Fruit fly (Drosophila melanogaster): ENCODE data around the gene Naa20A.
A peak's percentile ranks its signal among the peaks of the same experiment; 100 is the strongest.

Gene Naa20A

dm6 chrX:19622924-19623323, at the start of gene Naa20A, which contains the start of gene MKP-4:
Gene Naa20A, minus strand, starts transcription at chrX:19623074.
Gene MKP-4, plus strand, starts transcription at chrX:19623114.
- TF ChIP-seq Mnt (GFP tag; optimal IDR thresholded peaks at IDR 0.05) (peak; percentile 39), CG11617 (GFP tag; optimal IDR thresholded peaks at IDR 0.05) (no peak), cic (GFP tag; optimal IDR thresholded peaks at IDR 0.05) (no peak), tj (GFP tag; optimal IDR thresholded peaks at IDR 0.05) (no peak), CG14711 (tag; optimal IDR thresholded peaks at IDR 0.05) (no peak), CG7045 (GFP tag; optimal IDR thresholded peaks at IDR 0.05) (no peak), Clk (GFP tag; optimal IDR thresholded peaks at IDR 0.05) (no peak)

dm6 chrX:19668405-19668804, 45.5 kb upstream of the Naa20A start:
- TF ChIP-seq CG33017 (tag; optimal IDR thresholded peaks at IDR 0.05): peak; percentile 93
- TF ChIP-seq ovo (GFP tag; optimal IDR thresholded peaks at IDR 0.05): peak; percentile 91
- peak; percentile 81 for TF ChIP-seq tj (GFP tag; optimal IDR thresholded peaks at IDR 0.05)
- TF ChIP-seq CG7101 (tag; optimal IDR thresholded peaks at IDR 0.05): peak; percentile 98
- TF ChIP-seq Crg-1 (GFP tag; optimal IDR thresholded peaks at IDR 0.05): peak; percentile 93
- peak; percentile 84 for TF ChIP-seq Clk (GFP tag; optimal IDR thresholded peaks at IDR 0.05)
- peak; percentile 99 for TF ChIP-seq kay (GFP tag; ENCODE audit: borderline replicate concordance)
- TF ChIP-seq Mnt (GFP tag; optimal IDR thresholded peaks at IDR 0.05): peak; percentile 94
- TF ChIP-seq cic (GFP tag; optimal IDR thresholded peaks at IDR 0.05): peak; percentile 44
- TF ChIP-seq CG11617 (GFP tag; optimal IDR thresholded peaks at IDR 0.05): peak; percentile 94
- TF ChIP-seq CG5204 (GFP tag; optimal IDR thresholded peaks at IDR 0.05): peak; percentile 95
- no peak for TF ChIP-seq cnc (optimal IDR thresholded peaks at IDR 0.05)
- TF ChIP-seq CG1620 (GFP tag; optimal IDR thresholded peaks at IDR 0.05): peak; percentile 96
- TF ChIP-seq CG7045 (GFP tag; optimal IDR thresholded peaks at IDR 0.05): peak; percentile 91
- peak; percentile 83 for TF ChIP-seq pad (GFP tag; optimal IDR thresholded peaks at IDR 0.05)
- TF ChIP-seq bab1 (GFP tag; optimal IDR thresholded peaks at IDR 0.05): peak; percentile 90
- TF ChIP-seq CG14711 (tag; optimal IDR thresholded peaks at IDR 0.05): peak; percentile 88
- peak; percentile 96 for TF ChIP-seq CG12768 (GFP tag; optimal IDR thresholded peaks at IDR 0.05)
- peak; percentile 98 for TF ChIP-seq Hr96 (GFP tag; optimal IDR thresholded peaks at IDR 0.05)
- peak; percentile 91 for TF ChIP-seq toe (GFP tag; optimal IDR thresholded peaks at IDR 0.05)

- TF ChIP-seq cic (GFP tag; optimal IDR thresholded peaks at IDR 0.05) (peak; percentile 11), toe (GFP tag; optimal IDR thresholded peaks at IDR 0.05) (no peak), Clk (GFP tag; optimal IDR thresholded peaks at IDR 0.05) (no peak)
These were observed 44.7 kb upstream of the Naa20A start for dm6 chrX:19667444-19668104.

dm6 chrX:19666991-19667409, 44.1 kb upstream of the Naa20A start, which contains the start of gene Zw:
Gene Zw, plus strand, starts transcription at chrX:19667252.
- TF ChIP-seq pad (GFP tag; optimal IDR thresholded peaks at IDR 0.05): peak; percentile 51
- TF ChIP-seq CG7101 (tag; optimal IDR thresholded peaks at IDR 0.05): peak; percentile 63
- peak; percentile 46 for TF ChIP-seq CG5204 (GFP tag; optimal IDR thresholded peaks at IDR 0.05)
- peak; percentile 8 for TF ChIP-seq Clk (GFP tag; optimal IDR thresholded peaks at IDR 0.05)
- TF ChIP-seq kay (GFP tag; ENCODE audit: borderline replicate concordance): peak; percentile 61
- TF ChIP-seq Hr96 (GFP tag; optimal IDR thresholded peaks at IDR 0.05): peak; percentile 79
- TF ChIP-seq CG33017 (tag; optimal IDR thresholded peaks at IDR 0.05): no peak
- TF ChIP-seq CG12768 (GFP tag; optimal IDR thresholded peaks at IDR 0.05): peak; percentile 45
- TF ChIP-seq toe (GFP tag; optimal IDR thresholded peaks at IDR 0.05): peak; percentile 35
- peak; percentile 84 for TF ChIP-seq cic (GFP tag; optimal IDR thresholded peaks at IDR 0.05)
- peak; percentile 25 for TF ChIP-seq CG11617 (GFP tag; optimal IDR thresholded peaks at IDR 0.05)
- TF ChIP-seq ovo (GFP tag; optimal IDR thresholded peaks at IDR 0.05): no peak
- peak; percentile 68 for TF ChIP-seq bab1 (GFP tag; optimal IDR thresholded peaks at IDR 0.05)
- TF ChIP-seq cnc (optimal IDR thresholded peaks at IDR 0.05): no peak
- TF ChIP-seq CG7045 (GFP tag; optimal IDR thresholded peaks at IDR 0.05): peak; percentile 24
- peak; percentile 69 for TF ChIP-seq Mnt (GFP tag; optimal IDR thresholded peaks at IDR 0.05)
- peak; percentile 43 for TF ChIP-seq CG14711 (tag; optimal IDR thresholded peaks at IDR 0.05)
- peak; percentile 80 for TF ChIP-seq CG1620 (GFP tag; optimal IDR thresholded peaks at IDR 0.05)
- no peak for TF ChIP-seq Crg-1 (GFP tag; optimal IDR thresholded peaks at IDR 0.05)
- TF ChIP-seq tj (GFP tag; optimal IDR thresholded peaks at IDR 0.05): peak; percentile 71

- TF ChIP-seq Mnt (GFP tag; optimal IDR thresholded peaks at IDR 0.05): peak; percentile 72
- TF ChIP-seq CG7045 (GFP tag; optimal IDR thresholded peaks at IDR 0.05): no peak
- peak; percentile 31 for TF ChIP-seq CG7101 (tag; optimal IDR thresholded peaks at IDR 0.05)
- TF ChIP-seq cic (GFP tag; optimal IDR thresholded peaks at IDR 0.05): peak; percentile 99
- peak; percentile 49 for TF ChIP-seq CG1620 (GFP tag; optimal IDR thresholded peaks at IDR 0.05)
- no peak for TF ChIP-seq CG14711 (tag; optimal IDR thresholded peaks at IDR 0.05)
- peak; percentile 24 for TF ChIP-seq CG11617 (GFP tag; optimal IDR thresholded peaks at IDR 0.05)
- peak; percentile 48 for TF ChIP-seq tj (GFP tag; optimal IDR thresholded peaks at IDR 0.05)
- TF ChIP-seq Clk (GFP tag; optimal IDR thresholded peaks at IDR 0.05): no peak
- no peak for TF ChIP-seq CG33017 (tag; optimal IDR thresholded peaks at IDR 0.05)
- TF ChIP-seq CG12768 (GFP tag; optimal IDR thresholded peaks at IDR 0.05): peak; percentile 28
- TF ChIP-seq toe (GFP tag; optimal IDR thresholded peaks at IDR 0.05): peak; percentile 2
- TF ChIP-seq bab1 (GFP tag; optimal IDR thresholded peaks at IDR 0.05): peak; percentile 72
- TF ChIP-seq Hr96 (GFP tag; optimal IDR thresholded peaks at IDR 0.05): peak; percentile 43
- no peak for TF ChIP-seq Crg-1 (GFP tag; optimal IDR thresholded peaks at IDR 0.05)
These were observed 42.8 kb upstream of the Naa20A start for dm6 chrX:19665684-19666141.
